Fruit fly (Drosophila melanogaster) whole organism, pupa: ENCODE measurements around the gene CG15922.
A peak's percentile ranks its signal among the peaks of the same experiment; 100 is the strongest.

ENCODE experiments used
- CG10348 ChIP-seq: fragments of 200-800 bp; sonication (Bioruptor generic); IDR thresholded peaks from 2 replicates; pipeline ENCODE4 v1.3.6; 2022; ENCODE audit warnings: missing biosample characterization, missing genetic modification characterization
- CG12605 ChIP-seq: fragments of 200-800 bp; sonication (Bioruptor generic); IDR thresholded peaks from 2 replicates; pipeline ENCODE4 v1.3.6; 2022; ENCODE audit warnings: missing biosample characterization, missing genetic modification characterization
- CG13204 ChIP-seq: fragments of 200-800 bp; sonication (Bioruptor generic); optimal IDR thresholded peaks from 2 replicates; lab custom pipeline; 2018; ENCODE audit warnings: missing biosample characterization, mild to moderate bottlenecking, missing genetic modification characterization, moderate library complexity
- CG14655 ChIP-seq: fragments of 200-800 bp; sonication (Bioruptor generic); optimal IDR thresholded peaks from 3 replicates; lab custom pipeline; 2017; ENCODE audit warnings: mild to moderate bottlenecking, missing biosample characterization, missing genetic modification reagents, missing genetic modification characterization
- CG15710 ChIP-seq: fragments of 200-800 bp; sonication (Bioruptor generic); optimal IDR thresholded peaks from 2 replicates; lab custom pipeline; 2018; ENCODE audit warnings: missing biosample characterization, mild to moderate bottlenecking, missing genetic modification characterization, moderate library complexity
- CG17806 ChIP-seq: fragments of 200-800 bp; sonication (Bioruptor generic); optimal IDR thresholded peaks from 2 replicates; lab custom pipeline; 2018; ENCODE audit warnings: missing biosample characterization, mild to moderate bottlenecking, missing genetic modification characterization, moderate library complexity
- CG32121 ChIP-seq: fragments of 200-800 bp; sonication (Bioruptor generic); IDR thresholded peaks from 2 replicates; pipeline ENCODE4 v1.3.6; 2022; ENCODE audit warnings: missing biosample characterization, missing genetic modification characterization
- CG34367 ChIP-seq: fragments of 200-800 bp; sonication (Bioruptor generic); optimal IDR thresholded peaks from 2 replicates; lab custom pipeline; 2018; ENCODE audit warnings: missing biosample characterization, mild to moderate bottlenecking, missing genetic modification characterization
- CG4496 ChIP-seq: fragments of 200-800 bp; sonication (Bioruptor generic); IDR thresholded peaks from 3 replicates; pipeline ENCODE4 v1.3.6; 2022; ENCODE audit warnings: missing biosample characterization, missing genetic modification characterization
- CG8159 ChIP-seq: fragments of 200-800 bp; sonication (Bioruptor generic); optimal IDR thresholded peaks from 3 replicates; lab custom pipeline; 2018; ENCODE audit warnings: missing biosample characterization, mild to moderate bottlenecking, missing genetic modification characterization, moderate library complexity
- CG8301 ChIP-seq: fragments of 200-800 bp; sonication (Bioruptor generic); optimal IDR thresholded peaks from 2 replicates; lab custom pipeline; 2018; ENCODE audit warnings: missing biosample characterization, mild to moderate bottlenecking, missing genetic modification characterization
- CG9948 ChIP-seq: fragments of 200-800 bp; sonication (Bioruptor generic); optimal IDR thresholded peaks from 2 replicates; lab custom pipeline; 2018; ENCODE audit warnings: missing biosample characterization, mild to moderate bottlenecking, missing genetic modification characterization, moderate library complexity
- D1 ChIP-seq: fragments of 200-800 bp; sonication (Bioruptor generic); optimal IDR thresholded peaks from 2 replicates; lab custom pipeline; 2018; ENCODE audit warnings: missing biosample characterization, mild to moderate bottlenecking, missing genetic modification characterization, moderate library complexity
- EcR ChIP-seq: fragments of 200-800 bp; sonication (Bioruptor generic); optimal IDR thresholded peaks from 3 replicates; lab custom pipeline; 2019; ENCODE audit warnings: missing biosample characterization, missing genetic modification characterization, mild to moderate bottlenecking, moderate library complexity, missing genetic modification reagents
- Ets98B ChIP-seq: fragments of 200-800 bp; sonication (Bioruptor generic); IDR thresholded peaks from 2 replicates; pipeline ENCODE4 v1.3.6; 2022; ENCODE audit warnings: missing biosample characterization, missing genetic modification characterization
- Pif1A ChIP-seq: fragments of 200-800 bp; sonication (Bioruptor generic); optimal IDR thresholded peaks from 3 replicates; lab custom pipeline; 2016; ENCODE audit warnings: missing biosample characterization, missing genetic modification characterization
- Pif1B ChIP-seq: fragments of 200-800 bp; sonication (Bioruptor generic); optimal IDR thresholded peaks from 3 replicates; lab custom pipeline; 2016; ENCODE audit warnings: missing biosample characterization, missing genetic modification characterization
- Snoo ChIP-seq: fragments of 200-800 bp; sonication (Bioruptor generic); optimal IDR thresholded peaks from 3 replicates; lab custom pipeline; 2017; ENCODE audit warnings: missing biosample characterization, mild to moderate bottlenecking, missing genetic modification characterization, inconsistent platforms
- fd96Ca ChIP-seq: fragments of 200-800 bp; sonication (Bioruptor generic); IDR thresholded peaks from 3 replicates; pipeline ENCODE4 v1.3.6; 2022; ENCODE audit warnings: missing biosample characterization, missing genetic modification characterization
- gl ChIP-seq: fragments of 200-800 bp; sonication (Bioruptor generic); optimal IDR thresholded peaks from 2 replicates; lab custom pipeline; 2018; ENCODE audit warnings: missing biosample characterization, mild to moderate bottlenecking, missing genetic modification characterization
- rn ChIP-seq: fragments of 200-800 bp; sonication (Bioruptor generic); IDR thresholded peaks from 2 replicates; pipeline ENCODE4 v1.3.6; 2022; ENCODE audit warnings: missing biosample characterization, missing genetic modification characterization

CG15922 gene

DNA sequence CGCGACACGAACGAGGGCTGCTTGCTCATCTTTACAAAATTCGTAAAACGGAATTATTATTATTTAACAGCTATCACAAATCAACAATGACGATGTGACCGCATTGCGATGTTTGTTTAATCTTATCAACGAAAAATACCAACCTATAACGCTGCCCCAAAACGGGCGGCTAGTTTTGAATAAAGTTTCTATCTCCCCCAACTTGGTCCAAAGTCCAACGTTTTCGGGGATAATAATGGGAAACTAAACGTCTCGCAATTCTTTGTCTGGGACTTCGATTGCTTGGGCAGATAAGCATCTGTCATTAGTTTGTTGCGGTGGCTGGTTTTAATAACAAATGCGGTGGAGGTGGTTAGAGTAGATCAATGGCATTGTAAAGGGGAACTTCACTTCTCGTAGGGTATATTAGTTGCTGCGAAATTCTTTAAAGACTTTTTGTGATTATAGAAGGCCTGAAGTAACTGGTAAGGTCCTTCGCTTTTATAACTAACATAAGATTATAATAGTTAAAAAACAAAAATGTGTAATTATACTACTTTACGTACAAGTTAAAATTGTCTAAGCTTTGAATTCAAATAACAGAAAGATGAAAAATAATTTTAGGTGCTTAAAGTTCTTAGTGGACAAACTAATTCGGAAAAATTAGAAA lies at the start of gene CG15922:
CG15922 (minus strand) TSS at position 262 of the 649 bp plus-strand sequence.
- TF ChIP-seq CG8301 (tag; lab: Kevin White, UChicago) (peak; percentile 3), CG17806 (tag; lab: Kevin White, UChicago) (peak; percentile 1), rn (no peak), fd96Ca (GFP tag; lab: Robert Waterston, UW) (peak; percentile 52; the same call in 2 of the 3 replicates), Ets98B (GFP tag; lab: Robert Waterston, UW) (no peak), EcR (no peak), D1 (tag; lab: Kevin White, UChicago) (no peak), Pif1A (no peak), CG12605 (GFP tag; lab: Robert Waterston, UW) (no peak), CG14655 (GFP tag; lab: Kevin White, UChicago) (peak; percentile 46), CG8159 (peak; percentile 3), Pif1B (peak; percentile 6), CG10348 (no peak), CG9948 (tag; lab: Kevin White, UChicago) (no peak), CG15710 (tag; lab: Kevin White, UChicago) (no peak), Snoo (tag; lab: Kevin White, UChicago) (peak; percentile 7), CG34367 (no peak), CG4496 (GFP tag; lab: Robert Waterston, UW) (no peak), CG32121 (GFP tag; lab: Robert Waterston, UW) (peak; percentile 19; the same call in 1 of the 2 replicates), gl (tag; lab: Kevin White, UChicago) (peak; percentile 46), CG13204 (GFP tag; lab: Kevin White, UChicago) (no peak)

DNA sequence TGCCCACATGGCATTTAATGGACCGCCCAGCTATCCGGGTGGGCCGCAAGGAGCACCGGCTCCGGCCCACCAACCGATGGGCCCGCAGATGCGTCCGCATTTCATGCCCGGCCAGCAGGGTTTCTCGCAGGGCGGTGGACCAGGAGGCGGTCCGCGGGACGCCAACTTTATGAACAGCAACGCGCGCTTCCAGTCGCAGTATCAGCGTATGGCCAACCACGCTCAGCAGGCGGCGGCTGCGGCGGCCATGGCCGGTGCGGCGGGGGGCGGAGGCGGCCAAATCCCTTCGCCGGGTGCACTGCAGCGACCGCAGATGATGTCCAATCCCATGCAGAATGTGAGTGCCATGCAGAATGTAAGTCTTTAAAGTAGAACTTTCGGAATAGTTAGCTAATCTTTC lies 48.1 kb upstream of the CG15922 start:
- TF ChIP-seq CG13204 (GFP tag; lab: Kevin White, UChicago): no peak
- TF ChIP-seq gl (tag; lab: Kevin White, UChicago): no peak
- TF ChIP-seq fd96Ca (GFP tag; lab: Robert Waterston, UW): 0 out of 3 replicates have a peak, but pooled peaks have one; percentile 5
- no peak for TF ChIP-seq EcR

DNA sequence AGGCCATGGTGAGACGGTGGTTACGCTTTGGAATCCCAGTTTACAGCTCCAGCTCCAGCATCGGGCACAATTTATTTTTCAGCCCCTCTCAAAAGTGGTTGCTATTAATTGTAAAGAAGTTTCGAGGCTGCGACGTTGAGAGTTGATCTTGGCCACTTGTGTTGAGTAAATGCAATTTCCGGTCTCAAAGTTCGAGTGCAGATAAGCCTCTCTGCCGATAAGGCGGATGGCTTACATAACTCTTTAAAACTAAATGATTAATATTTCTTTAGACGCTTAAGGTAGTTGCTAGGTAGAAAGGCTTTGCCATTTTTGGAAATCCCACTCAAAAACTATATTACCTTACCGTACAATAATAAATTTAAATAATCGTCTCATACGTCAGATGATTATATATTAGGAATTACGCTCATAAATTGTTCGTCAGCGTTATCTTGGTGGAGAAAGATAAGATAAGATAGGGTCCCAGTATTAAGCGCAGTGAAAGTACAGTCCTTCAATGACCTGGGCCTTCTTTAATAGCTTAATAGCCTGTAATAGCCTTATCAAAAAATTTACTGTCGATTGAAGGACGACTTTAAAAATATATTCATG lies 45.6 kb upstream of the CG15922 start:
- TF ChIP-seq CG4496 (GFP tag; lab: Robert Waterston, UW) (no peak), CG14655 (GFP tag; lab: Kevin White, UChicago) (no peak), CG8159 (no peak), CG9948 (tag; lab: Kevin White, UChicago) (no peak), EcR (no peak), CG32121 (GFP tag; lab: Robert Waterston, UW) (no peak), Pif1A (no peak), CG10348 (no peak), fd96Ca (GFP tag; lab: Robert Waterston, UW) (no peak), CG13204 (GFP tag; lab: Kevin White, UChicago) (no peak)

DNA sequence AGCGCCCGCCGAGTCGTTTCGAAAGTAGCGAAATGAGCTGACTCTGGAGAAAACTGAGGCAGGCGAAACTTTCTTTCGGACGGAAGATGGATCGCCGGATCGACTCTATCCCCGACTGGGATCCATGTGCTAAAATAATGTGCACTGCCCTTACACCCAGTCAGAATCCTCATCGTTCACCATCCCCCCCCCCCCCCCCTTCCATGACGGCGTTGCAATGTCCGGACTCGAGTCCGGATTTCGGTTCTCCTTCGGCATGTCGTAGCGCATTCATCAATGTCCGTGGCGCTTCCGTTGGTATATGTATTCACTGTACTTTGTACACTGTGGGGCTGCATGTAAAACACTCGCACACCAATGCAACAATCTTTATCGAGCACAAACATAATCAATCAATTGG lies 45.0 kb upstream of the CG15922 start:
- TF ChIP-seq Pif1A (no peak), CG15710 (tag; lab: Kevin White, UChicago) (no peak), CG4496 (GFP tag; lab: Robert Waterston, UW) (no peak), gl (tag; lab: Kevin White, UChicago) (no peak), D1 (tag; lab: Kevin White, UChicago) (no peak), CG32121 (GFP tag; lab: Robert Waterston, UW) (no peak), Ets98B (GFP tag; lab: Robert Waterston, UW) (no peak), CG9948 (tag; lab: Kevin White, UChicago) (no peak)
- TF ChIP-seq, all 21 proteins: peak for 0

DNA sequence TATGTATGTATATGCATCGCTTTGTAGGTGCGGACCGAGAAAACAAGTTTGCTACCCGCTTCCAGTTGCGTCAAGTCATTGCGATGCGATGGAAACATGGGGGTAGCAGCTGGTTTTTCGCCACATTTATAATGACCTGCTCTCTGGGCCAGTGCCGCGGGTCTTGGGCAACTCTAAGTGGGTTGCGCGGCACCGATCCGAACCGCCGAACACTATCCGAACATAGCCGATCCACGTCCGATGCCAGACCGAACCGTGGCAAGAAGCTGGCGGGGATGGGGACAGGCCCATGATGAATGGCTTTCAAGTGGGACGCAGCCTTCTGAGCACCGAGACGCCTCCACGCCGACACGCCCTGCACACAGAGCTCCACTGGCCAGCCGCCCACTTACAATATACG lies 44.0 kb upstream of the CG15922 start:
- TF ChIP-seq CG13204 (GFP tag; lab: Kevin White, UChicago) (peak; percentile 27), CG8301 (tag; lab: Kevin White, UChicago) (no peak), CG14655 (GFP tag; lab: Kevin White, UChicago) (no peak), CG34367 (no peak), rn (no peak), CG12605 (GFP tag; lab: Robert Waterston, UW) (no peak), Snoo (tag; lab: Kevin White, UChicago) (no peak), Pif1A (no peak), CG8159 (no peak), Ets98B (GFP tag; lab: Robert Waterston, UW) (peak; percentile 69), CG4496 (GFP tag; lab: Robert Waterston, UW) (peak; percentile 87), Pif1B (no peak), CG32121 (GFP tag; lab: Robert Waterston, UW) (peak; percentile 71), CG15710 (tag; lab: Kevin White, UChicago) (no peak), EcR (peak; percentile 20), CG9948 (tag; lab: Kevin White, UChicago) (no peak)
- TF ChIP-seq, all 21 proteins: peak for 5

DNA sequence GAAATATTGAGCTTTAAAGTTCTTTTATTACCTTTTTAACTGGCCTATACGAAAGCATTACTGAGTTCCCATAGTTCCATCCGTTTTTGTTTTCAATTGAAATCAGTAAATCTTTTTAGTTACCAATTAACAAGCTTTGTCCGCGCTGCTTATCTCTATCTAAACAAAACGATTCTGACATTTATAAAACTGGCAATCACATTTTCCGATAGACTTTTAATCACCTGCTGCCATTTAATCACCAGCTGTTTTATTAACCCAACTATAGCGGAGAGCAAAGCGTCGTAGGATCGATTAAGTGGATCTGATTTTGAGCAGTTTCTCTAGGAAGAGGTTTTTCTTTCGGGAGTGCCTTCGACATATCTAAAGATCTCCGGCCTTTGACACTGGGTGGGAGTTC lies 42.5 kb upstream of the CG15922 start:
- no peak for TF ChIP-seq Pif1A
